Worm (Caenorhabditis elegans): Measurements from ENCODE around the gene mes-2.

Gene mes-2

DNA sequence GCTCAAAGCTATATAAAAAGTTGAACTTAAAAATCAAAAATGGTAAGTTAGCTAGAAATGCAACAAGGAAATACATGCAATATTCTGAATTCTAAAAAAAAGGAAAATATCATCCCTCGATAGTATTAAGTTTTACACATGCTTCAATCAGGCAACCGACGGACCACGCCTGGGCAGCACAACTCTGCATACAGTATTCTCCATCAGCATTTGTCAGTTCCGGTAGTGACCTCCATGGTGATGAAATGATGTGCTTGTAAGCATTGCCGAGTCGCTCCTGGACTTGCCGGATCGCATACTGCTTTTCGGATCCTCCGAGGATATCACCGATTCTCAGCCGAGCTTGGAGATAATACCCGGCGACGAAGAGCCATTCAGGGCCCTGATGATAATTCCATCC, 33.0 kb upstream of the mes-2 start (continued):
- peak; percentile 46 for TF ChIP-seq lsl-1 (GFP tag; optimal IDR thresholded peaks at IDR 0.05)
- TF ChIP-seq madf-8 (GFP tag; conservative IDR thresholded peaks at IDR 0.05) = no peak
- TF ChIP-seq lin-40 (tag; optimal IDR thresholded peaks at IDR 0.05) = no peak
- no peak for TF ChIP-seq F55B11.4 (tag; optimal IDR thresholded peaks at IDR 0.05; ENCODE audit: borderline replicate concordance, insufficient read depth)
- no peak for TF ChIP-seq attf-5 (GFP tag; optimal IDR thresholded peaks at IDR 0.05)
- peak; percentile 36 for TF ChIP-seq tbx-9 (tag; optimal IDR thresholded peaks at IDR 0.05; ENCODE audit: borderline replicate concordance)
- TF ChIP-seq sdz-38 (tag; optimal IDR thresholded peaks at IDR 0.05) = no peak
- TF ChIP-seq ceh-79 (tag; optimal IDR thresholded peaks at IDR 0.05) = no peak
- TF ChIP-seq mcd-1 (GFP tag; IDR thresholded peaks at IDR 0.05) = peak; percentile 38; the same call in 1 of the 2 replicates
- no peak for TF ChIP-seq F10E7.11 (tag; optimal IDR thresholded peaks at IDR 0.05)
- no peak for TF ChIP-seq nhr-90 (tag; optimal IDR thresholded peaks at IDR 0.05)
- peak; percentile 75 for TF ChIP-seq F49E8.2 (tag; optimal IDR thresholded peaks at IDR 0.05; ENCODE audit: insufficient read depth)
- TF ChIP-seq bed-2 (GFP tag; IDR thresholded peaks at IDR 0.05) = no peak
- TF ChIP-seq ama-1 (optimal IDR thresholded peaks at IDR 0.05) = no peak
- TF ChIP-seq ama-1 (GFP tag; optimal IDR thresholded peaks at IDR 0.05) = peak in 1 of 2 experiments; percentile 75
- TF ChIP-seq T26A5.8 (tag; optimal IDR thresholded peaks at IDR 0.05) = peak; percentile 4
- TF ChIP-seq cebp-2 (GFP tag; IDR thresholded peaks at IDR 0.05) = no peak
- TF ChIP-seq nfya-2 (GFP tag; IDR thresholded peaks at IDR 0.05) = 0 out of 2 replicates have a peak, but pooled peaks have one; percentile 66
- peak; percentile 78; the same call in 1 of the 2 replicates for TF ChIP-seq madf-3 (GFP tag; IDR thresholded peaks at IDR 0.05)
- TF ChIP-seq tlf-1 (GFP tag; optimal IDR thresholded peaks at IDR 0.05) = peak; percentile 31
- TF ChIP-seq rcor-1 (GFP tag; IDR thresholded peaks at IDR 0.05) = peak; percentile 55
- TF ChIP-seq Y67H2A.10 (GFP tag; conservative IDR thresholded peaks at IDR 0.05) = 0 out of 2 replicates have a peak, but pooled peaks have one; percentile 49
- TF ChIP-seq let-607 (tag; optimal IDR thresholded peaks at IDR 0.05) = no peak
- peak; percentile 30 for TF ChIP-seq lin-54 (GFP tag; optimal IDR thresholded peaks at IDR 0.05)
- no peak; the same call in none of the 2 replicates for TF ChIP-seq attf-6 (GFP tag; IDR thresholded peaks at IDR 0.05)
- TF ChIP-seq atf-7 (tag; optimal IDR thresholded peaks at IDR 0.05) = peak; percentile 68
- TF ChIP-seq cebp-1 (GFP tag; IDR thresholded peaks at IDR 0.05) = no peak
- TF ChIP-seq cebp-1 (tag; optimal IDR thresholded peaks at IDR 0.05) = peak; percentile 71
- peak; percentile 40 for TF ChIP-seq xnd-1 (tag; optimal IDR thresholded peaks at IDR 0.05)
- peak; percentile 71 for TF ChIP-seq repo-1 (tag; optimal IDR thresholded peaks at IDR 0.05)
- TF ChIP-seq Y53G8AR.9 (GFP tag; conservative IDR thresholded peaks at IDR 0.05) = 0 out of 2 replicates have a peak, but pooled peaks have one; percentile 51
- 0 out of 2 replicates have a peak, but pooled peaks have one; percentile 32 for TF ChIP-seq Y79H2A.3 (GFP tag; conservative IDR thresholded peaks at IDR 0.05)
- TF ChIP-seq Y53F4B.3 (GFP tag; IDR thresholded peaks at IDR 0.05) = no peak
- peak; percentile 87 for TF ChIP-seq B0336.3 (GFP tag; IDR thresholded peaks at IDR 0.05)
- TF ChIP-seq egl-44 (GFP tag; IDR thresholded peaks at IDR 0.05) = 0 out of 2 replicates have a peak, but pooled peaks have one; percentile 41
- TF ChIP-seq lir-1 (GFP tag; conservative IDR thresholded peaks at IDR 0.05) = no peak
- TF ChIP-seq hmg-1.2 (GFP tag; IDR thresholded peaks at IDR 0.05) = peak; percentile 25; the same call in 1 of the 2 replicates
- TF ChIP-seq bed-1 (GFP tag; IDR thresholded peaks at IDR 0.05) = no peak
- no peak for TF ChIP-seq ztf-28 (GFP tag; IDR thresholded peaks at IDR 0.05)
- 0 out of 2 replicates have a peak, but pooled peaks have one; percentile 13 for TF ChIP-seq D2030.7 (GFP tag; IDR thresholded peaks at IDR 0.05)
- TF ChIP-seq B0035.1 (tag; optimal IDR thresholded peaks at IDR 0.05) = no peak
- peak; percentile 70 for TF ChIP-seq hrde-1 (tag; optimal IDR thresholded peaks at IDR 0.05; ENCODE audit: borderline replicate concordance)
- TF ChIP-seq chd-7 (tag; optimal IDR thresholded peaks at IDR 0.05) = peak; percentile 63
- no peak for TF ChIP-seq ztf-22 (GFP tag; optimal IDR thresholded peaks at IDR 0.05)
- TF ChIP-seq F52B5.7 (tag; optimal IDR thresholded peaks at IDR 0.05) = peak; percentile 39
- no peak for TF ChIP-seq K12H6.12 (tag; optimal IDR thresholded peaks at IDR 0.05)
- peak; percentile 38 for TF ChIP-seq zim-3 (tag; optimal IDR thresholded peaks at IDR 0.05)
- no peak for TF ChIP-seq somi-1 (GFP tag; optimal IDR thresholded peaks at IDR 0.05)
